Fruit fly (Drosophila melanogaster) whole organism, embryonic: ENCODE results near the gene CG34030.

Source experiments
- Antp ChIP-seq: fragments of 200-800 bp; sonication (Bioruptor generic); optimal IDR thresholded peaks from 3 replicates; lab custom pipeline; 2016; ENCODE audit warnings: missing biosample characterization, missing genetic modification characterization
- Blimp-1 ChIP-seq: fragments of 200-800 bp; sonication (Bioruptor generic); optimal IDR thresholded peaks from 3 replicates; lab custom pipeline; 2018; ENCODE audit warnings: missing biosample characterization, missing genetic modification characterization, mild to moderate bottlenecking, moderate library complexity, missing genetic modification reagents
- CG1024 ChIP-seq: fragments of 200-800 bp; sonication (Bioruptor generic); IDR thresholded peaks from 2 replicates; pipeline ENCODE4 v1.3.6; 2022; ENCODE audit warnings: missing biosample characterization, missing genetic modification characterization
- CG11504 ChIP-seq: fragments of 200-800 bp; sonication (Bioruptor generic); optimal IDR thresholded peaks from 3 replicates; lab custom pipeline; 2019; ENCODE audit warnings: missing biosample characterization, mild to moderate bottlenecking, missing genetic modification characterization, moderate library complexity
- CG13424 ChIP-seq: fragments of 200-800 bp; sonication (Bioruptor generic); optimal IDR thresholded peaks from 2 replicates; lab custom pipeline; 2019; ENCODE audit warnings: missing biosample characterization, mild to moderate bottlenecking, missing genetic modification characterization, moderate library complexity
- CG15269 ChIP-seq: fragments of 200-800 bp; sonication (Bioruptor generic); optimal IDR thresholded peaks from 2 replicates; lab custom pipeline; 2018; ENCODE audit warnings: missing biosample characterization, mild to moderate bottlenecking, missing genetic modification characterization, moderate library complexity
- CG16815 ChIP-seq: fragments of 200-800 bp; sonication (Bioruptor generic); optimal IDR thresholded peaks from 3 replicates; lab custom pipeline; 2017; ENCODE audit warnings: missing biosample characterization, mild to moderate bottlenecking, missing genetic modification characterization
- CG17359 ChIP-seq: fragments of 200-800 bp; sonication (Bioruptor generic); optimal IDR thresholded peaks from 3 replicates; lab custom pipeline; 2018; ENCODE audit warnings: missing biosample characterization, mild to moderate bottlenecking, missing genetic modification characterization, moderate library complexity
- CG17361 ChIP-seq: fragments of 200-800 bp; sonication (Bioruptor generic); IDR thresholded peaks from 3 replicates; pipeline ENCODE4 v1.3.6; 2022; ENCODE audit warnings: missing biosample characterization, missing genetic modification characterization
- CG18262 ChIP-seq: fragments of 200-800 bp; optimal IDR thresholded peaks from 3 replicates; lab custom pipeline; 2019; ENCODE audit warnings: missing biosample characterization, mild to moderate bottlenecking, missing genetic modification characterization, moderate library complexity
- CG2678 ChIP-seq: fragments of 200-800 bp; sonication (Bioruptor generic); optimal IDR thresholded peaks from 3 replicates; lab custom pipeline; 2019; ENCODE audit warnings: missing biosample characterization, mild to moderate bottlenecking, missing genetic modification characterization, moderate library complexity
- CG2712 ChIP-seq: fragments of 200-800 bp; optimal IDR thresholded peaks from 3 replicates; lab custom pipeline; 2019; ENCODE audit warnings: missing biosample characterization, mild to moderate bottlenecking, missing genetic modification characterization, moderate library complexity
- CG31441 ChIP-seq: fragments of 200-800 bp; sonication (Bioruptor generic); IDR thresholded peaks from 2 replicates; pipeline ENCODE4 v1.3.6; 2022; ENCODE audit warnings: missing biosample characterization, missing genetic modification characterization
- CG32767 ChIP-seq: fragments of 200-800 bp; sonication (Bioruptor generic); IDR thresholded peaks from 2 replicates; pipeline ENCODE4 v1.3.6; 2022; ENCODE audit warnings: missing biosample characterization, missing genetic modification characterization
- CG6689 ChIP-seq: fragments of 200-800 bp; sonication (Bioruptor generic); IDR thresholded peaks from 2 replicates; pipeline ENCODE4 v1.3.6; 2022; ENCODE audit warnings: missing biosample characterization, missing genetic modification characterization
- CG6791 ChIP-seq: fragments of 200-800 bp; sonication (Bioruptor generic); IDR thresholded peaks from 3 replicates; pipeline ENCODE4 v1.3.6; 2022; ENCODE audit warnings: missing biosample characterization, missing genetic modification characterization; ENCODE audit not compliant: partially characterized antibody
- D ChIP-seq, 2 experiments: fragments of 200-800 bp in 1 of 2; fragments of >200 bp in 1 of 2; sonication (Bioruptor generic) in 1 of 2; optimal IDR thresholded peaks; 2 replicates in 1 of 2; 3 replicates in 1 of 2; lab custom pipeline; 2017; ENCODE audit warnings: mild to moderate bottlenecking in 1 of 2, missing biosample characterization in 1 of 2, missing genetic modification characterization in 1 of 2, missing genetic modification reagents in 1 of 2
- Dip2 ChIP-seq: fragments of 200-800 bp; sonication (Bioruptor generic); IDR thresholded peaks from 2 replicates; pipeline ENCODE4 v1.3.6; 2022; ENCODE audit warnings: missing biosample characterization, missing genetic modification characterization
- Doc2 ChIP-seq: fragments of 200-800 bp; sonication (Bioruptor generic); IDR thresholded peaks from 2 replicates; pipeline ENCODE4 v1.3.6; 2022; ENCODE audit warnings: missing biosample characterization, missing genetic modification characterization
- HHEX ChIP-seq: fragments of 200-800 bp; sonication (Bioruptor generic); optimal IDR thresholded peaks from 3 replicates; lab custom pipeline; 2017; ENCODE audit warnings: missing biosample characterization, mild to moderate bottlenecking, missing genetic modification characterization, missing genetic modification reagents
- Hand ChIP-seq: fragments of 200-800 bp; sonication (Bioruptor generic); optimal IDR thresholded peaks from 2 replicates; lab custom pipeline; 2017; ENCODE audit warnings: mild to moderate bottlenecking, missing biosample characterization, missing genetic modification reagents, missing genetic modification characterization
- Hmr ChIP-seq: fragments of 200-800 bp; sonication (Bioruptor generic); optimal IDR thresholded peaks from 3 replicates; lab custom pipeline; 2017; ENCODE audit warnings: mild to moderate bottlenecking, missing biosample characterization, missing genetic modification reagents, missing genetic modification characterization
- Hr51 ChIP-seq, 2 experiments: fragments of 200-800 bp; sonication (Bioruptor generic); optimal IDR thresholded peaks; 2 replicates in 1 of 2; 3 replicates in 1 of 2; lab custom pipeline; 2016 to 2018; ENCODE audit warnings: missing biosample characterization in 2 of 2, missing genetic modification characterization in 2 of 2, mild to moderate bottlenecking in 1 of 2, moderate library complexity in 1 of 2
- MESR4 ChIP-seq: fragments of 200-800 bp; sonication (Bioruptor generic); optimal IDR thresholded peaks from 2 replicates; lab custom pipeline; 2018; ENCODE audit warnings: missing biosample characterization, mild to moderate bottlenecking, missing genetic modification characterization, moderate library complexity
- Med ChIP-seq: fragments of 200-800 bp; sonication (Bioruptor generic); peaks from one replicate; lab custom pipeline; 2016; ENCODE audit warnings: missing biosample characterization, missing genetic modification characterization, mild to moderate bottlenecking, inconsistent platforms, moderate library complexity
- Oli ChIP-seq: fragments of 200-800 bp; sonication (Bioruptor generic); optimal IDR thresholded peaks from 2 replicates; lab custom pipeline; 2018; ENCODE audit warnings: missing biosample characterization, mild to moderate bottlenecking, missing genetic modification characterization, moderate library complexity
- Ptx1 ChIP-seq: fragments of 200-800 bp; sonication (Bioruptor generic); IDR thresholded peaks from 2 replicates; pipeline ENCODE4 v1.3.6; 2022; ENCODE audit warnings: missing biosample characterization, missing genetic modification characterization
- Sox100B ChIP-seq: fragments of 200-800 bp; sonication (Bioruptor generic); optimal IDR thresholded peaks from 3 replicates; lab custom pipeline; 2018; ENCODE audit warnings: missing biosample characterization, mild to moderate bottlenecking, missing genetic modification characterization
- Sox102F ChIP-seq: fragments of 200-800 bp; sonication (Bioruptor generic); optimal IDR thresholded peaks from 2 replicates; lab custom pipeline; 2018; ENCODE audit warnings: missing biosample characterization, mild to moderate bottlenecking, missing genetic modification characterization, moderate library complexity
- Xrp1 ChIP-seq: fragments of 200-800 bp; sonication (Bioruptor generic); IDR thresholded peaks from 2 replicates; pipeline ENCODE4 v1.3.6; 2022; ENCODE audit warnings: missing biosample characterization, missing genetic modification characterization
- bowl ChIP-seq: fragments of 200-800 bp; sonication (Bioruptor generic); IDR thresholded peaks from 2 replicates; pipeline ENCODE4 v1.3.6; 2022; ENCODE audit warnings: missing biosample characterization, missing genetic modification characterization
- bsh ChIP-seq, 2 experiments: fragments of 200-800 bp; sonication (Bioruptor generic); optimal IDR thresholded peaks; 2 replicates each; lab custom pipeline; 2017 to 2018; ENCODE audit warnings: mild to moderate bottlenecking in 2 of 2, missing biosample characterization in 2 of 2, missing genetic modification characterization in 2 of 2, moderate library complexity in 1 of 2
- chinmo ChIP-seq: fragments of 200-800 bp; sonication (Bioruptor generic); IDR thresholded peaks from 4 replicates; pipeline ENCODE4 v1.3.6; 2022; ENCODE audit warnings: missing biosample characterization, missing genetic modification characterization; ENCODE audit not compliant: partially characterized antibody
- dmrt99B ChIP-seq: fragments of 200-800 bp; sonication (Bioruptor generic); optimal IDR thresholded peaks from 2 replicates; lab custom pipeline; 2018; ENCODE audit warnings: missing biosample characterization, mild to moderate bottlenecking, missing genetic modification characterization, moderate library complexity
- dpn ChIP-seq, 2 experiments: fragments of 200-800 bp; sonication (Bioruptor generic); optimal IDR thresholded peaks; 3 replicates each; lab custom pipeline; 2016; ENCODE audit warnings: missing biosample characterization in 2 of 2, missing genetic modification characterization in 2 of 2
- eyg ChIP-seq: fragments of 200-800 bp; sonication (Bioruptor generic); optimal IDR thresholded peaks from 3 replicates; lab custom pipeline; 2016; ENCODE audit warnings: missing biosample characterization, missing genetic modification characterization
- gem ChIP-seq: fragments of 200-800 bp; sonication (Bioruptor generic); optimal IDR thresholded peaks from 2 replicates; lab custom pipeline; 2019; ENCODE audit warnings: missing biosample characterization, mild to moderate bottlenecking, missing genetic modification characterization, moderate library complexity
- grau ChIP-seq: fragments of 200-800 bp; optimal IDR thresholded peaks from 3 replicates; lab custom pipeline; 2019; ENCODE audit warnings: missing biosample characterization, mild to moderate bottlenecking, missing genetic modification characterization, moderate library complexity
- ind ChIP-seq: fragments of 200-800 bp; sonication (Bioruptor generic); optimal IDR thresholded peaks from 3 replicates; lab custom pipeline; 2016; ENCODE audit warnings: missing biosample characterization, missing genetic modification characterization
- lab ChIP-seq: fragments of 200-800 bp; sonication (Bioruptor generic); optimal IDR thresholded peaks from 3 replicates; lab custom pipeline; 2017; ENCODE audit warnings: missing biosample characterization, missing genetic modification characterization, mild to moderate bottlenecking, moderate library complexity, missing genetic modification reagents
- nom ChIP-seq: fragments of 200-800 bp; sonication (Bioruptor generic); optimal IDR thresholded peaks from 2 replicates; lab custom pipeline; 2017; ENCODE audit warnings: missing biosample characterization, missing genetic modification characterization, mild to moderate bottlenecking, moderate library complexity, missing genetic modification reagents
- phol ChIP-seq: fragments of 200-800 bp; sonication (Bioruptor generic); optimal IDR thresholded peaks from 3 replicates; lab custom pipeline; 2018; ENCODE audit warnings: missing biosample characterization, mild to moderate bottlenecking, missing genetic modification characterization, moderate library complexity
- sisA ChIP-seq: fragments of 200-800 bp; sonication (Bioruptor generic); IDR thresholded peaks from 2 replicates; pipeline ENCODE4 v1.3.6; 2022; ENCODE audit warnings: missing biosample characterization, missing genetic modification characterization
- so ChIP-seq: fragments of 200-800 bp; sonication (Bioruptor generic); IDR thresholded peaks from 3 replicates; pipeline ENCODE4 v1.3.6; 2022; ENCODE audit warnings: missing biosample characterization, missing genetic modification characterization
- unpg ChIP-seq: fragments of 200-800 bp; sonication (Bioruptor generic); optimal IDR thresholded peaks from 3 replicates; lab custom pipeline; 2018; ENCODE audit warnings: missing biosample characterization, mild to moderate bottlenecking, missing genetic modification characterization, moderate library complexity
- usp ChIP-seq: fragments of >200 bp; optimal IDR thresholded peaks from 2 replicates; lab custom pipeline; 2017; ENCODE audit warnings: missing biosample characterization, missing genetic modification characterization

Gene CG34030

DNA sequence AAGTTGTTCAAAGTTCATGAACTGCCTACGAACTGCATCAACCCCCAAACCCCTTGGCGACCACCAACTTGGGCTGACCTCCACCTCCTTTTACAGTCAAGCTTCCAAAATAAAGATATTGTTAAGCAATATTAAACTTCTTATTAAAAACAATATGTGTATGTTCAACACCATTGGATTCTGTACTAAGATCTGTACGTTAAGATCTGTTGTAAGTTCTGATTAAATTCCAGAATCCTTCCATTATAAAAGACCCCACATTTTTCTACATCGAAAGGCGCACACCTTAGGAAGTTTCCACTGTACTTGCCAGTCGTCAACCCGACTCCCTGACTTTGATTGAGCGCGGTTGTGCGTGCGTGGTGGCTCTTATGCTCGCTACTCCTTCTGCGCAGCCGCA lies 38.0 kb upstream of the CG34030 start (continued):
- TF ChIP-seq eyg (GFP tag; lab: Kevin White, UChicago), result no peak
- TF ChIP-seq Hand (GFP tag; lab: Kevin White, UChicago), result no peak
- peak; percentile 8 for TF ChIP-seq Med (GFP tag; lab: Kevin White, UChicago)
- TF ChIP-seq CG6791 (GFP tag; lab: Robert Waterston, UW), result no peak
- TF ChIP-seq chinmo (GFP tag; lab: Robert Waterston, UW), result no peak
- peak; percentile 6 for TF ChIP-seq CG11504 (tag; lab: Kevin White, UChicago)
- peak; percentile 23 for TF ChIP-seq phol (tag; lab: Kevin White, UChicago)
- TF ChIP-seq grau (tag; lab: Kevin White, UChicago), result peak; percentile 74
- no peak for TF ChIP-seq Sox100B (GFP tag; lab: Kevin White, UChicago)
- TF ChIP-seq MESR4 (GFP tag; lab: Kevin White, UChicago), result no peak
- TF ChIP-seq HHEX, result no peak
- no peak for TF ChIP-seq CG1024
- no peak for TF ChIP-seq CG16815
- no peak for TF ChIP-seq bowl (GFP tag; lab: Robert Waterston, UW)
- TF ChIP-seq Hmr (GFP tag; lab: Kevin White, UChicago), result no peak
- TF ChIP-seq bsh (GFP tag; optimal IDR thresholded peaks at IDR 0.05; lab: Kevin White, UChicago), result peak in 1 of 2 experiments; percentile 31
- TF ChIP-seq CG32767 (GFP tag; lab: Robert Waterston, UW), result no peak

DNA sequence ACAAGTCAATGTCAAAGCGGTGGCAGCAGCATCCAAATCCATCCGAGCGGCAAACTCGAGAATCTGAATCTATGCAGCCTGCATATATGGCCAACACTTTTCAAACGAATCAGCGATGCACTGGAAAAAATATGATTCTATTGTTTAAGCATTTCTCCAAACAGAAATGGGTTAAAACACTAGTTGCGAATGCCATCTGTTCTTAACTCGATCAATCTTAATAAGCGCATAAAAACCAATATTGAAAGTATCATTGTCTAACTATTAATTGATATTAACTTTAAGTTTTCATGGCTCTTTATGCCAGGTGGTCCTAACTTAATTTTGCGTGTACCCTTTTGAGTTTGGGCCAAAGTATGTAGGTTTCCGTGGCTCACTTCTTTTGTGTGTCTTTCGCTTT lies 30.6 kb upstream of the CG34030 start:
- TF ChIP-seq CG31441 (peak; percentile 43; the same call in 1 of the 2 replicates), Oli (tag; lab: Kevin White, UChicago) (peak; percentile 38), sisA (0 out of 2 replicates have a peak, but pooled peaks have one; percentile 8), CG2712 (peak; percentile 17), phol (tag; lab: Kevin White, UChicago) (peak; percentile 26), grau (tag; lab: Kevin White, UChicago) (peak; percentile 17), Antp (GFP tag; lab: Kevin White, UChicago) (peak; percentile 12), CG15269 (tag; lab: Kevin White, UChicago) (peak; percentile 21), Ptx1 (peak; percentile 33; the same call in 1 of the 2 replicates), dmrt99B (peak; percentile 50), Blimp-1 (peak; percentile 42), bsh (GFP tag; optimal IDR thresholded peaks at IDR 0.05; lab: Kevin White, UChicago) (peak in 1 of 2 experiments; percentile 37), dpn (GFP tag; optimal IDR thresholded peaks at IDR 0.05; lab: Kevin White, UChicago) (no peak), CG17359 (peak; percentile 18), CG11504 (tag; lab: Kevin White, UChicago) (peak; percentile 59), CG17361 (0 out of 3 replicates have a peak, but pooled peaks have one; percentile 32), ind (peak; percentile 13), lab (GFP tag; lab: Kevin White, UChicago) (peak; percentile 2), D (optimal IDR thresholded peaks at IDR 0.05; lab: Kevin White, UChicago) (no peak), D (GFP tag; optimal IDR thresholded peaks at IDR 0.05; lab: Kevin White, UChicago) (peak; percentile 12), Xrp1 (0 out of 2 replicates have a peak, but pooled peaks have one; percentile 13), nom (GFP tag; lab: Kevin White, UChicago) (no peak), CG13424 (tag; lab: Kevin White, UChicago) (peak; percentile 12), gem (tag; lab: Kevin White, UChicago) (peak; percentile 45), unpg (peak; percentile 5), CG18262 (tag; lab: Kevin White, UChicago) (peak; percentile 25), so (GFP tag; lab: Robert Waterston, UW) (no peak), Sox102F (GFP tag; lab: Kevin White, UChicago) (peak; percentile 49), Hr51 (GFP tag; optimal IDR thresholded peaks at IDR 0.05; lab: Kevin White, UChicago) (peak in 1 of 2 experiments; percentile 47), Dip2 (GFP tag; lab: Robert Waterston, UW) (no peak), Doc2 (GFP tag; lab: Robert Waterston, UW) (no peak), CG2678 (peak; percentile 47), CG6689 (GFP tag; lab: Robert Waterston, UW) (0 out of 2 replicates have a peak, but pooled peaks have one; percentile 13), usp (GFP tag; lab: Kevin White, UChicago) (no peak)
